Worm (Caenorhabditis elegans) whole organism, mixed stage, embryonic: Measurements from ENCODE around the gene nmur-1.

Experiments
- elt-1 ChIP-seq: sonication (generic microtip); optimal IDR thresholded peaks from 2 replicates; lab custom pipeline; 2017; ENCODE audit warnings: missing genetic modification characterization, mild to moderate bottlenecking, missing compliant biosample characterization, antibody characterized with exemption, moderate library complexity, borderline replicate concordance; ENCODE audit not compliant: insufficient read depth
- lin-13 ChIP-seq: fragments of 150-350 bp; optimal IDR thresholded peaks from 2 replicates; lab custom pipeline; 2014; ENCODE audit warnings: missing biosample characterization, missing genetic modification characterization
- lsy-2 ChIP-seq: fragments of 150-350 bp; optimal IDR thresholded peaks from 2 replicates; lab custom pipeline; 2014; ENCODE audit warnings: missing biosample characterization, missing genetic modification characterization
- mab-5 ChIP-seq: fragments of 150-350 bp; optimal IDR thresholded peaks from 2 replicates; lab custom pipeline; 2014; ENCODE audit warnings: missing biosample characterization, missing genetic modification characterization
- mep-1 ChIP-seq: fragments of 150-350 bp; optimal IDR thresholded peaks from 2 replicates; lab custom pipeline; 2017; ENCODE audit warnings: missing biosample characterization, missing genetic modification reagents, missing genetic modification characterization, inconsistent platforms
- nhr-237 ChIP-seq: fragments of 150-350 bp; optimal IDR thresholded peaks from 2 replicates; lab custom pipeline; 2014; ENCODE audit warnings: missing biosample characterization, missing genetic modification characterization
- nhr-76 ChIP-seq: sonication (generic microtip); optimal IDR thresholded peaks from 2 replicates; lab custom pipeline; 2017; ENCODE audit warnings: missing biosample characterization, missing genetic modification characterization
- pha-4 ChIP-seq: fragments of 150-350 bp; optimal IDR thresholded peaks from 2 replicates; lab custom pipeline; 2018; ENCODE audit warnings: missing biosample characterization, missing genetic modification reagents, missing genetic modification characterization
- snpc-4 ChIP-seq: fragments of 150-350 bp; optimal IDR thresholded peaks from 2 replicates; lab custom pipeline; 2014; ENCODE audit warnings: missing biosample characterization, missing genetic modification characterization
- tbx-8 ChIP-seq: fragments of 200-800 bp; sonication (Bioruptor generic); optimal IDR thresholded peaks from 2 replicates; lab custom pipeline; 2018; ENCODE audit warnings: mild to moderate bottlenecking, missing genetic modification characterization, moderate library complexity, missing compliant biosample characterization
- unc-39 ChIP-seq: fragments of 150-350 bp; optimal IDR thresholded peaks from 2 replicates; lab custom pipeline; 2014; ENCODE audit warnings: missing biosample characterization, missing genetic modification characterization
- zip-8 ChIP-seq: fragments of 150-350 bp; optimal IDR thresholded peaks from 2 replicates; lab custom pipeline; 2014; ENCODE audit warnings: missing biosample characterization, missing genetic modification characterization

DNA sequence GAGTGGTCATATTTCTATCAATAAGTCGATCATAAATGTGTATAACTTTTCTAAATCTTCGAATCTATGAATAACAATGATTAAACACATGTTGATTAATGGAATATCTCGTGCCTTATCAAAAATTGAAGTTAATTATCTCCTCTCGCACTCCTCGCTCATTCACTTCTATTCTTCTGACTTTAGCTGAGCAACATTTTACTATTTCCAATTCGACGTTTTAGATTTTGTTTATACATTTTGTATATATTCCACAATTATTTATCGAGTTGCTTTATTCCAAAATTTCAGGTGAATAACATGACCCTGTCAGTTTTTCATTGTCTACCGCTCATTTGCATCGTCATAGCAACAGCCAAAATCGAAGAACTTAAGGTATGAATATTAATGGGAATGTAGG is 46.5 kb downstream of the nmur-1 start, which contains the start of gene T25B6.3:
- TF ChIP-seq pha-4 (tag; lab: Kevin White, UChicago) (no peak), lsy-2 (tag; lab: Kevin White, UChicago) (no peak), snpc-4 (tag; lab: Kevin White, UChicago) (no peak), nhr-76 (no peak), unc-39 (tag; lab: Kevin White, UChicago) (no peak), mep-1 (no peak), tbx-8 (GFP tag; lab: Kevin White, UChicago) (no peak), elt-1 (tag; lab: Kevin White, UChicago) (no peak), mab-5 (tag; lab: Kevin White, UChicago) (no peak), nhr-237 (tag; lab: Kevin White, UChicago) (no peak), zip-8 (tag; lab: Kevin White, UChicago) (no peak), lin-13 (tag; lab: Kevin White, UChicago) (no peak)
